Worm (Caenorhabditis elegans): ENCODE results near the gene ZK470.4.
A peak's percentile ranks its signal among the peaks of the same experiment; 100 is the strongest.

Gene ZK470.4

ce11 chrX:4142202-4142601 lies 2.6 kb upstream of the ZK470.4 start (continued):
- TF ChIP-seq nhr-77 (tag; optimal IDR thresholded peaks at IDR 0.05) (no peak), pha-4 (GFP tag; IDR thresholded peaks at IDR 0.05) (peak; percentile 50; the same call in 1 of the 2 replicates), pha-4 (tag; optimal IDR thresholded peaks at IDR 0.05) (no peak), F49E8.2 (tag; optimal IDR thresholded peaks at IDR 0.05; ENCODE audit: borderline replicate concordance) (no peak), ZK546.5 (tag; optimal IDR thresholded peaks at IDR 0.05) (no peak), tra-1 (GFP tag; IDR thresholded peaks at IDR 0.05) (peak; percentile 94), ceh-82 (tag; optimal IDR thresholded peaks at IDR 0.05) (no peak), nhr-48 (tag; optimal IDR thresholded peaks at IDR 0.05) (peak; percentile 97), lsy-2 (tag; optimal IDR thresholded peaks at IDR 0.05) (peak in 1 of 2 experiments; percentile 74), mes-2 (tag; optimal IDR thresholded peaks at IDR 0.05; ENCODE audit: poor library complexity, severe bottlenecking) (peak; percentile 2), fkh-10 (GFP tag; optimal IDR thresholded peaks at IDR 0.05) (no peak), madf-5 (GFP tag; IDR thresholded peaks at IDR 0.05) (peak in 1 of 2 experiments; percentile 82; a peak in 1 of 4 replicates), daf-16 (GFP tag; optimal IDR thresholded peaks at IDR 0.05) (peak in 1 of 2 experiments; percentile 22), daf-16 (tag; optimal IDR thresholded peaks at IDR 0.05) (peak; percentile 41), nhr-237 (tag; optimal IDR thresholded peaks at IDR 0.05) (no peak), ces-1 (GFP tag; optimal IDR thresholded peaks at IDR 0.05) (no peak), zip-2 (tag; optimal IDR thresholded peaks at IDR 0.05) (no peak), snpc-1.2 (GFP tag; IDR thresholded peaks at IDR 0.05) (0 out of 2 replicates have a peak, but pooled peaks have one; percentile 16), dpl-1 (GFP tag; optimal IDR thresholded peaks at IDR 0.05) (peak; percentile 14), D1046.2 (GFP tag; IDR thresholded peaks at IDR 0.05) (no peak), Y48G9A.11 (GFP tag; IDR thresholded peaks at IDR 0.05) (0 out of 2 replicates have a peak, but pooled peaks have one; percentile 29), zag-1 (tag; optimal IDR thresholded peaks at IDR 0.05) (no peak), skn-1 (tag; optimal IDR thresholded peaks at IDR 0.05) (peak; percentile 34), php-3 (GFP tag; IDR thresholded peaks at IDR 0.05) (peak; percentile 57; the same call in 1 of the 2 replicates), nhr-111 (GFP tag; optimal IDR thresholded peaks at IDR 0.05) (no peak), mep-1 (tag; optimal IDR thresholded peaks at IDR 0.05) (peak; percentile 63), duxl-1 (tag; optimal IDR thresholded peaks at IDR 0.05; ENCODE audit: poor library complexity) (no peak), T26A8.4 (GFP tag; IDR thresholded peaks at IDR 0.05) (peak; percentile 73), unc-130 (GFP tag; optimal IDR thresholded peaks at IDR 0.05) (no peak), nhr-6 (tag; optimal IDR thresholded peaks at IDR 0.05) (no peak), mdt-29 (GFP tag; IDR thresholded peaks at IDR 0.05) (peak; percentile 92), Y105C5A.15 (GFP tag; IDR thresholded peaks at IDR 0.05) (no peak), lir-3 (tag; optimal IDR thresholded peaks at IDR 0.05) (no peak), gei-8 (GFP tag; optimal IDR thresholded peaks at IDR 0.05) (peak; percentile 59), Y5F2A.4 (GFP tag; optimal IDR thresholded peaks at IDR 0.05) (no peak), zfp-3 (GFP tag; conservative IDR thresholded peaks at IDR 0.05) (no peak), saeg-2 (GFP tag; IDR thresholded peaks at IDR 0.05) (peak; percentile 80), lin-38 (GFP tag; IDR thresholded peaks at IDR 0.05) (no peak), hmg-1.1 (GFP tag; IDR thresholded peaks at IDR 0.05) (peak; percentile 18), daf-19 (GFP tag; conservative IDR thresholded peaks at IDR 0.05) (no peak), F44E2.7 (GFP tag; IDR thresholded peaks at IDR 0.05) (no peak), egl-43 (GFP tag; IDR thresholded peaks at IDR 0.05) (peak; percentile 47; the same call in 1 of the 2 replicates), aly-2 (tag; optimal IDR thresholded peaks at IDR 0.05) (no peak), F26F4.8 (GFP tag; conservative IDR thresholded peaks at IDR 0.05) (no peak), T20F7.1 (GFP tag; optimal IDR thresholded peaks at IDR 0.05) (peak; percentile 60), nhr-41 (GFP tag; IDR thresholded peaks at IDR 0.05) (no peak), hlh-11 (tag; optimal IDR thresholded peaks at IDR 0.05) (peak; percentile 98), ceh-32 (tag; optimal IDR thresholded peaks at IDR 0.05; ENCODE audit: poor library complexity) (peak; percentile 48), F10B5.3 (tag; optimal IDR thresholded peaks at IDR 0.05) (no peak), daf-12 (tag; optimal IDR thresholded peaks at IDR 0.05) (no peak), daf-8 (GFP tag; IDR thresholded peaks at IDR 0.05) (no peak), nhr-11 (tag; optimal IDR thresholded peaks at IDR 0.05) (peak; percentile 83)
